Worm (Caenorhabditis elegans): ENCODE results near the gene F40H3.3.

Gene F40H3.3

DNA sequence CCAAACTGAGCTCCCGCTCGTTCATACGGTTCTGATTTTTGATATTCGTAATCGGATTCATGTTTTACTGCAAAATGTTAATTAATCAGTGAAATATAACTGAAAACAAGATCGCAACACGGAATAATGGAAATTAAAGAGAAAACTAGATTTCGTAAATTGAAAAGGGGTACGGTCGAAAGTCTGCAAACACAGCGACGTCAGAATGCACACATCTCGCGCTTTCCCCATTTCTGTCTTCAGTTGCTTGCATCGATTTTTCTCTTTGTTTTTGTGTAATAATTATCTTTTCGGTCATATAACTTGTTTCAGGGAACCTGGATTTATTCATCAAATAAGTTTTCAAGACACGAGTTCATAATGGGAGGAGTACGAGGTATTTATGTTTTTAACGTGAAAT lies 25.6 kb downstream of the F40H3.3 start, which contains the start of the genes rbmx-2 and C30B5.2:
Gene rbmx-2, minus strand, starts transcription at position 74 of the 400 bp plus-strand sequence.
Gene C30B5.2, plus strand, starts transcription at position 306 of the 400 bp plus-strand sequence.
- TF ChIP-seq tbx-2 (tag; optimal IDR thresholded peaks at IDR 0.05) (peak; percentile 10), dve-1 (tag; optimal IDR thresholded peaks at IDR 0.05) (peak; percentile 3), ceh-45 (GFP tag; IDR thresholded peaks at IDR 0.05) (no peak), syd-9 (tag; optimal IDR thresholded peaks at IDR 0.05) (no peak), ceh-48 (tag; optimal IDR thresholded peaks at IDR 0.05) (peak; percentile 78), fkh-10 (GFP tag; optimal IDR thresholded peaks at IDR 0.05) (no peak), hlh-30 (tag; optimal IDR thresholded peaks at IDR 0.05; ENCODE audit: insufficient read depth) (peak; percentile 37), hlh-8 (tag; optimal IDR thresholded peaks at IDR 0.05) (no peak), unc-42 (tag; optimal IDR thresholded peaks at IDR 0.05) (peak; percentile 86), ceh-31 (tag; optimal IDR thresholded peaks at IDR 0.05) (peak; percentile 39)

DNA sequence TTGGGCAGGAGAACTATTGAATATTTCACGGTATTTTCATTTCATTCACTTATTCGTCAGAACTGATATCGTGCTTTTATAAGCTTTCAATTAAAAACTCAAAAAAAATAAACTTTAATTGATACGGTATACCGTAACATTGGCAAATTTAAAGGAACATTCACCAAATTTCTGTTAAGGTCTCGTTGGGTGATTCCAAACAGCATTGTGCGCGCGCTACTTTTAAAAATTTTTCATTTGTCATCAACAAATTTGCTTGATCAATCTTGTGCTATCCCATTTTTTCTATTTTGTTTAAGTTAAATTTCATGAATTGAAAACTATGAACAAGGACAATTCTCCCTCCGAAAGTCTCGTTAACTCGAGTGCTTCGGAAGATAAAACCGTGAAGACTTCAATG lies 27.2 kb downstream of the F40H3.3 start, which contains the start of gene szy-4:
Gene szy-4, plus strand, starts transcription at position 229 of the 400 bp plus-strand sequence.
- no peak for TF ChIP-seq mec-3 (tag; optimal IDR thresholded peaks at IDR 0.05; ENCODE audit: borderline replicate concordance)
- TF ChIP-seq unc-3 (GFP tag; conservative IDR thresholded peaks at IDR 0.05) = no peak
- no peak for TF ChIP-seq unc-3 (tag; optimal IDR thresholded peaks at IDR 0.05)
- no peak for TF ChIP-seq zip-5 (tag; optimal IDR thresholded peaks at IDR 0.05)
- no peak for TF ChIP-seq tbx-2 (tag; optimal IDR thresholded peaks at IDR 0.05)
- TF ChIP-seq ref-2 (tag; optimal IDR thresholded peaks at IDR 0.05) = no peak

ce11 chrII:6199010-6199409 lies 27.7 kb downstream of the F40H3.3 start:
- no peak for TF ChIP-seq sox-4 (tag; optimal IDR thresholded peaks at IDR 0.05)
- no peak for TF ChIP-seq hlh-15 (tag; optimal IDR thresholded peaks at IDR 0.05)
- no peak for TF ChIP-seq sox-2 (GFP tag; IDR thresholded peaks at IDR 0.05)
- no peak for TF ChIP-seq F13H6.1 (tag; optimal IDR thresholded peaks at IDR 0.05)
- TF ChIP-seq fax-1 (tag; optimal IDR thresholded peaks at IDR 0.05) = no peak
- no peak for TF ChIP-seq ceh-24 (tag; optimal IDR thresholded peaks at IDR 0.05)
- no peak for TF ChIP-seq ceh-48 (tag; optimal IDR thresholded peaks at IDR 0.05)
- TF ChIP-seq dve-1 (tag; optimal IDR thresholded peaks at IDR 0.05) = no peak
- TF ChIP-seq madf-2 (tag; optimal IDR thresholded peaks at IDR 0.05) = no peak
- TF ChIP-seq lin-11 (tag; optimal IDR thresholded peaks at IDR 0.05) = no peak
- TF ChIP-seq Y22D7AL.16 (tag; optimal IDR thresholded peaks at IDR 0.05) = no peak
- no peak for TF ChIP-seq ceh-19 (GFP tag; optimal IDR thresholded peaks at IDR 0.05)
- no peak for TF ChIP-seq ztf-16 (tag; optimal IDR thresholded peaks at IDR 0.05)

- TF ChIP-seq ceh-9 (tag; optimal IDR thresholded peaks at IDR 0.05) (no peak), ceh-34 (tag; optimal IDR thresholded peaks at IDR 0.05) (no peak), hlh-30 (tag; optimal IDR thresholded peaks at IDR 0.05; ENCODE audit: insufficient read depth) (no peak), ceh-22 (tag; optimal IDR thresholded peaks at IDR 0.05) (no peak), unc-86 (tag; optimal IDR thresholded peaks at IDR 0.05) (no peak), hlh-6 (tag; optimal IDR thresholded peaks at IDR 0.05) (no peak), npax-4 (tag; optimal IDR thresholded peaks at IDR 0.05) (no peak), fkh-6 (tag; optimal IDR thresholded peaks at IDR 0.05) (no peak)
Measured at ce11 chrII:6202910-6203309, 31.6 kb downstream of the F40H3.3 start, which contains the start of gene C30B5.17. TSS of gene C30B5.17 (minus strand) at chrII:6203010.

- no peak for TF ChIP-seq ceh-2 (tag; optimal IDR thresholded peaks at IDR 0.05)
- TF ChIP-seq unc-42 (tag; optimal IDR thresholded peaks at IDR 0.05) = peak; percentile 52
- TF ChIP-seq T23F11.4 (GFP tag; optimal IDR thresholded peaks at IDR 0.05) = no peak
Measured at ce11 chrII:6207252-6207651, 35.9 kb downstream of the F40H3.3 start.
